Worm (Caenorhabditis elegans): Measurements from ENCODE around the gene nit-1.
A peak's percentile ranks its signal among the peaks of the same experiment; 100 is the strongest.

nit-1 gene

DNA sequence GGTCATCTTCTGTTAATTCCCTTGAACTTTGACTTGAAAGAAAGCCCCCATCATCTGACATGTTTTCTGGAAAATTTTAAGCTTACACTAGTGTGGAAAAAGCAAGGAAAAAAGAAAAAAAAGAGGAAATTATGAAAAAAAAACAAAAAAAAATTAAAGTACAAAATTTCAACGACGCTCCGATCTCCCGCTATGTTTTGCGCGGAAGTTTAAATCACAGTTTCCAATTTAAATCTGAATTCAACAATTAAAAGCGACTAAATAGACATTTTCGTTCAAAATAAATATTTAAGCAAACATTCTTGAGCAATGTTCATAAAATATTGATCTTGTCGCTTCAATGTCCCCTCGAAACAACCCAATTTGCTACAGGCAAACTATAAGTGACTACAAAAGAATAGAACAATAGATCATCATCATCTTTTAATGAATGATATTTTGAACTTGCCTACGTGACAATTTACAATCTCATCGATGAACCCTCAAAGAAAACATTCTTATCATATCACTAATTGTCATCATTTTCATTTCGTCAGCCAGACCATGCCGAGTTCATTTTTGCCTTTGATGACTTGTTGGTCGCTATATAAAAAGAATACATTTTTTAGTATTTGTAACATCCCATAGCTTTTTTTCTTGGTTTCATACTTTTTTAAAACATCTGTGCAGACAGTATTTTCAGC, at the start of gene nit-1, which contains the start of gene metl-6:
nit-1 (plus strand) TSS at position 562 of the 683 bp plus-strand sequence.
metl-6 (minus strand) TSS at position 66 of the 683 bp plus-strand sequence.
- no peak for TF ChIP-seq nhr-76 (tag; optimal IDR thresholded peaks at IDR 0.05)
- no peak for TF ChIP-seq ceh-9 (tag; optimal IDR thresholded peaks at IDR 0.05)
- no peak for TF ChIP-seq nhr-237 (tag; optimal IDR thresholded peaks at IDR 0.05)
- no peak for TF ChIP-seq nhr-23 (tag; optimal IDR thresholded peaks at IDR 0.05)
- TF ChIP-seq eor-1 (tag; optimal IDR thresholded peaks at IDR 0.05) = no peak
- TF ChIP-seq lin-39 (tag; optimal IDR thresholded peaks at IDR 0.05) = no peak
- TF ChIP-seq ceh-82 (tag; optimal IDR thresholded peaks at IDR 0.05) = no peak
- TF ChIP-seq nfya-1 (tag; optimal IDR thresholded peaks at IDR 0.05; ENCODE audit: insufficient read depth) = peak; percentile 7
- no peak for TF ChIP-seq R02D3.7 (tag; optimal IDR thresholded peaks at IDR 0.05)
- peak; percentile 26 for TF ChIP-seq pha-4 (tag; optimal IDR thresholded peaks at IDR 0.05)
- TF ChIP-seq skn-1 (tag; optimal IDR thresholded peaks at IDR 0.05) = peak; percentile 6
- TF ChIP-seq nhr-77 (tag; optimal IDR thresholded peaks at IDR 0.05) = no peak
- TF ChIP-seq mdl-1 (tag; optimal IDR thresholded peaks at IDR 0.05) = no peak
- TF ChIP-seq mml-1 (tag; optimal IDR thresholded peaks at IDR 0.05) = no peak
- TF ChIP-seq ama-1 (optimal IDR thresholded peaks at IDR 0.05) = no peak
- TF ChIP-seq jun-1 (tag; optimal IDR thresholded peaks at IDR 0.05) = no peak
- no peak for TF ChIP-seq nhr-67 (tag; optimal IDR thresholded peaks at IDR 0.05)
- peak; percentile 17 for TF ChIP-seq elt-2 (tag; optimal IDR thresholded peaks at IDR 0.05)
- peak; percentile 40 for TF ChIP-seq pqm-1 (tag; optimal IDR thresholded peaks at IDR 0.05)
- no peak for TF ChIP-seq ztf-11 (tag; optimal IDR thresholded peaks at IDR 0.05)
- TF ChIP-seq nhr-25 (tag; optimal IDR thresholded peaks at IDR 0.05) = peak; percentile 13
- no peak for TF ChIP-seq unc-62 (GFP tag; optimal IDR thresholded peaks at IDR 0.05)
- TF ChIP-seq lin-15B (tag; optimal IDR thresholded peaks at IDR 0.05) = peak; percentile 11
- peak; percentile 51 for TF ChIP-seq nhr-43 (tag; optimal IDR thresholded peaks at IDR 0.05; ENCODE audit: poor library complexity, severe bottlenecking)

DNA sequence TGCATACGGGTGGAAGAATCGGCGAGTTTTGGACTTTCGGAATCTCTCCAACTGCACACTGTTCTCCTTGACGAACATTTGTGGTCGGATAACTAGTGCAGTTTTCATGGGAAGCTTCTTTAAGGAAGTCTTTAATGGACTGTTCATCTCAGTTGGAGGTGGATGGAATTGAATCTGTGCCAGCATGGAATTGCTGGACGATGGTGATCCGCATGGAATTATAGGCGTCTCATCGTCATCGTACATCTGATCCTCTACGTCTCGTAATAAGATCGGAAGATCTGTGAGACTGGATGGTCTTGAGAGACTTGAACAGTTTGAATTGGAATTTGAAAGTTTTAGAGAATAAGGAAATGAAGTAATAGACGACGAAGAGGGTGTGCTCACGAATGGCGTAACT, 49.0 kb upstream of the nit-1 start:
- TF ChIP-seq nhr-67 (tag; optimal IDR thresholded peaks at IDR 0.05) (no peak), fos-1 (tag; optimal IDR thresholded peaks at IDR 0.05) (no peak), nhr-77 (tag; optimal IDR thresholded peaks at IDR 0.05) (no peak), ceh-82 (tag; optimal IDR thresholded peaks at IDR 0.05) (no peak), tbx-2 (tag; optimal IDR thresholded peaks at IDR 0.05) (no peak), ceh-28 (tag; optimal IDR thresholded peaks at IDR 0.05) (no peak), lsy-12 (tag; optimal IDR thresholded peaks at IDR 0.05) (no peak), nhr-23 (tag; optimal IDR thresholded peaks at IDR 0.05) (no peak), snpc-4 (tag; optimal IDR thresholded peaks at IDR 0.05) (no peak), ceh-9 (tag; optimal IDR thresholded peaks at IDR 0.05) (no peak), pha-4 (tag; optimal IDR thresholded peaks at IDR 0.05) (no peak), elt-2 (tag; optimal IDR thresholded peaks at IDR 0.05) (no peak)

DNA sequence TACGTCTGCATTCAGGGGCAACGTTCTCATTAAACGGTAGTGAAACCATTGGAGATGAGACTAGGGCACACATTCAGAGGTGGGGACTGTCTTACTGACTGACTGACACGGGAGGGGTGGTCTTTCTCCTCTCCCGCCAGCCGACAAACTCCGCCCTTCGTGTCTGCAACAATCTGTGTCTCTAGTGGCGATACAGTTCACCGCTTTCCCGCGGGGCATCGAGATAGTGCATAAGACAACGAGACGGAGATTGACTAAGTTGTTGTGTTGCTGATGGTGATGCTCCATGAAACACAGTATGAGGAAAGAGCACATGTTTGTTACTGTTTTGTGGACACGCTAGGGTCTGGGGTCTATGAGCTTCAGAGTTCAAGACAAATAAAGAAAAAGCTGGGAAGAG, 48.6 kb upstream of the nit-1 start:
- TF ChIP-seq elt-2 (tag; optimal IDR thresholded peaks at IDR 0.05) = peak; percentile 52
- TF ChIP-seq pqm-1 (tag; optimal IDR thresholded peaks at IDR 0.05) = peak; percentile 25
- no peak for TF ChIP-seq nhr-43 (tag; optimal IDR thresholded peaks at IDR 0.05; ENCODE audit: poor library complexity, severe bottlenecking)
- TF ChIP-seq mdl-1 (tag; optimal IDR thresholded peaks at IDR 0.05) = no peak
- peak; percentile 83 for TF ChIP-seq pha-4 (tag; optimal IDR thresholded peaks at IDR 0.05)
- TF ChIP-seq egl-27 (tag; optimal IDR thresholded peaks at IDR 0.05) = no peak
- TF ChIP-seq lin-15B (tag; optimal IDR thresholded peaks at IDR 0.05) = no peak
- TF ChIP-seq elt-1 (tag; optimal IDR thresholded peaks at IDR 0.05) = no peak
- TF ChIP-seq nhr-25 (tag; optimal IDR thresholded peaks at IDR 0.05) = peak; percentile 39

DNA sequence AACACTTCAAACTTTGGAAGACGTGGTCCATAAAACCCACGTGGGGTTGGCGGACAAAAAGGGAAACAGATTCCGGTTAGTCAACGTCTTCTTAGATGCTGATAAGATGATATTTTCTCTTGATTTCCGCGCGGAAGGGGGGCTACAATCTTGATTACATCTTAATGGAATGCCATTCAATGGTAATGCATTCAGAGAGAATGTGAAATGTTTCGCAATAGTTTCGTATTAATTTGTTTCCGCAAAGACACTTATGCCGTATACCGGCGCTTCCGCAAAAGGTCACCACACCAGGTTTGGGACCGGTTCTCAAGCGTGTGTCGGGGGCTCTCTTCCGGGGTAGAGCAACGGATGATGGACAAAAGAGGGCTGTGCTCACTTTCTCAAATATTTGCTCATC, 47.5 kb upstream of the nit-1 start:
- TF ChIP-seq nhr-25 (tag; optimal IDR thresholded peaks at IDR 0.05) (peak; percentile 69), pha-4 (tag; optimal IDR thresholded peaks at IDR 0.05) (no peak), tbx-2 (tag; optimal IDR thresholded peaks at IDR 0.05) (no peak), nhr-76 (tag; optimal IDR thresholded peaks at IDR 0.05) (no peak), ceh-9 (tag; optimal IDR thresholded peaks at IDR 0.05) (no peak), nhr-237 (tag; optimal IDR thresholded peaks at IDR 0.05) (no peak)

DNA sequence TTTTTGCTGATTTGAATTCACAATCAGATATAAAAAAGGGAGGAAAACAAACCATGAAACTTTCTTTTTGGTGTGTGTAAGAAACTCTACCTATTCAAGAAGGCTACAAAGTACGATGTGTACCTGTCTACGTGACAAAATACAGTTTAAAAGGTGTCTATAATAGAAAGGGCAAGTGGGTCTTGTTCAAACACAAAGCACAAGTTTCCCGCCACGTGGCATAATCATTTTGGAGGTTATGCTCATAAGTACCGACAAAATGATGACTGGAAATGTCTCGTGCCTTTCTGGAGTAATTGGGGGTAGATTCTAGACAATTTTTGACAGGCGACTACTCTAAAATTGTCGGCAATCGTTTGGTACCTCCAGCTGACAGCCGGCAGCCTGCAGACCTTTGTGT, 47.1 kb upstream of the nit-1 start:
- TF ChIP-seq pha-4 (tag; optimal IDR thresholded peaks at IDR 0.05) = peak; percentile 34
- no peak for TF ChIP-seq ztf-11 (tag; optimal IDR thresholded peaks at IDR 0.05)
- peak; percentile 45 for TF ChIP-seq elt-2 (tag; optimal IDR thresholded peaks at IDR 0.05)
- TF ChIP-seq egl-27 (tag; optimal IDR thresholded peaks at IDR 0.05) = no peak
- no peak for TF ChIP-seq mdl-1 (tag; optimal IDR thresholded peaks at IDR 0.05)
- TF ChIP-seq nhr-237 (tag; optimal IDR thresholded peaks at IDR 0.05) = no peak
